Worm (Caenorhabditis elegans): ENCODE measurements around the gene pccb-1.

DNA sequence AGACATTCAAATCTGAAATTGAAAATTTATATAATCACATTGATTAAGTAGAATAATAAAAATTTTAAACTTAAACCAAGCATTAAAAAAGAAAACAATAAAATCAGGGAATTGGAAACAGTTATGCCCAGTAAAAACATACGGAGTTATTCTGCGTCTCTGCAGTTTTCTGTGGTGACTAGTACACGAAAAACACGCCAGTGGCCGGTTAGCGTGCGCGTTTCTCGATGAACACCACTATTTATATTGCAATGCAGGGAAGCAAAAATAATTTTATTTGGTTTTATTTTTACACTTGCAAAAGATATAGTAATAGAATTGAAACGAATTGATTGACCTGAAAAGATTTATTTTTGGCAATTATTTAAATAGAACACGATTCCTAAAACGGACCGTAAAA is 10.5 kb downstream of the pccb-1 start, which contains the start of gene sec-3:
- TF ChIP-seq unc-62 (GFP tag; optimal IDR thresholded peaks at IDR 0.05) (peak; percentile 14), mep-1 (tag; optimal IDR thresholded peaks at IDR 0.05) (peak; percentile 90), drap-1 (GFP tag; optimal IDR thresholded peaks at IDR 0.05) (peak; percentile 70), elt-1 (tag; optimal IDR thresholded peaks at IDR 0.05; ENCODE audit: borderline replicate concordance, insufficient read depth) (no peak), nhr-28 (tag; optimal IDR thresholded peaks at IDR 0.05) (no peak), snpc-4 (tag; optimal IDR thresholded peaks at IDR 0.05) (no peak), sem-2 (GFP tag; optimal IDR thresholded peaks at IDR 0.05) (no peak), lin-13 (tag; optimal IDR thresholded peaks at IDR 0.05) (peak; percentile 88), nhr-237 (tag; optimal IDR thresholded peaks at IDR 0.05) (peak; percentile 65), tbx-8 (GFP tag; optimal IDR thresholded peaks at IDR 0.05) (peak; percentile 20), nhr-12 (tag; optimal IDR thresholded peaks at IDR 0.05) (no peak), elt-3 (tag; optimal IDR thresholded peaks at IDR 0.05) (peak; percentile 10), nhr-76 (tag; optimal IDR thresholded peaks at IDR 0.05) (no peak)

Measured in whole organism, mixed stage, embryonic.